Worm (Caenorhabditis elegans): ENCODE data around the gene Y45F10C.2.

DNA sequence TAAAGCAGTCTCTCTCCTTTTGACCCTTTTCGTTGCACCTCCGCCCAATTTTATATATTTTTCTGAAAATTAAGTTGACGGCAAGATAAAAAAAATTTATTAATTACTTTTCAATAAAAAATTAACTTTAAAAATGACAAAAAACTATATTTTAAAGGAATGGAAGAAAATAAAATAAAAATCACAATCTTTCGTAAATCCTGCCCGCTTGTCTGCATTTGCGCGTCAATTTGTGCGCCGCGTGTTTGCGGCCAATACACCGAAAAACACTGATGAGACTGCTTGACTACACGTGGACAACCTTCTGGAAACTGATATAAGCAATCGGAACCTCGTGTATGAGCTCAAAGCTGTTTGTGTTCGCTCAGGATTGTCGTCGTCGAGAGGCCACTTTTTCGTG is 25.5 kb downstream of the Y45F10C.2 start, which contains the start of gene C08F11.7:
- TF ChIP-seq ceh-28 (tag; optimal IDR thresholded peaks at IDR 0.05) (no peak), dpl-1 (GFP tag; optimal IDR thresholded peaks at IDR 0.05) (no peak), ces-1 (GFP tag; optimal IDR thresholded peaks at IDR 0.05) (no peak), skn-1 (tag; optimal IDR thresholded peaks at IDR 0.05) (no peak), nhr-237 (tag; optimal IDR thresholded peaks at IDR 0.05) (no peak), mep-1 (tag; optimal IDR thresholded peaks at IDR 0.05) (no peak), hlh-11 (tag; optimal IDR thresholded peaks at IDR 0.05) (no peak), snpc-4 (tag; optimal IDR thresholded peaks at IDR 0.05) (no peak), Y48G9A.11 (GFP tag; IDR thresholded peaks at IDR 0.05) (no peak), vab-7 (GFP tag; IDR thresholded peaks at IDR 0.05) (no peak)
